Worm (Caenorhabditis elegans) whole organism, late embryonic: ENCODE measurements around the gene mct-5.

Experiments
- C08G9.2 ChIP-seq: sonication (generic microtip); optimal IDR thresholded peaks from 2 replicates; lab custom pipeline; 2016; ENCODE audit warnings: mild to moderate bottlenecking, missing genetic modification characterization, moderate library complexity, missing compliant biosample characterization
- C38D4.7 ChIP-seq: fragments of 200-800 bp; sonication (Bioruptor generic); optimal IDR thresholded peaks from 2 replicates; lab custom pipeline; 2018; ENCODE audit warnings: mild to moderate bottlenecking, missing genetic modification characterization, moderate library complexity, missing compliant biosample characterization
- F13H6.1 ChIP-seq: sonication (generic microtip); optimal IDR thresholded peaks from 2 replicates; lab custom pipeline; 2016; ENCODE audit warnings: missing genetic modification characterization, missing compliant biosample characterization
- K02D7.2 ChIP-seq: sonication (generic microtip); optimal IDR thresholded peaks from 2 replicates; lab custom pipeline; 2017; ENCODE audit warnings: mild to moderate bottlenecking, missing genetic modification characterization, missing compliant biosample characterization
- K09A11.1 ChIP-seq: sonication (generic microtip); optimal IDR thresholded peaks from 2 replicates; lab custom pipeline; 2017; ENCODE audit warnings: antibody characterized with exemption, mild to moderate bottlenecking, missing genetic modification characterization, missing compliant biosample characterization; ENCODE audit not compliant: insufficient read depth
- T23F11.4 ChIP-seq: fragments of 200-800 bp; sonication (Bioruptor generic); optimal IDR thresholded peaks from 2 replicates; lab custom pipeline; 2018; ENCODE audit warnings: mild to moderate bottlenecking, missing genetic modification characterization, missing compliant biosample characterization
- Y22D7AL.16 ChIP-seq: sonication (generic microtip); optimal IDR thresholded peaks from 2 replicates; lab custom pipeline; 2016; ENCODE audit warnings: missing genetic modification characterization, missing compliant biosample characterization
- ama-1 ChIP-seq: fragments of 150-350 bp; optimal IDR thresholded peaks from 2 replicates; lab custom pipeline; 2014
- ceh-19 ChIP-seq: fragments of 200-800 bp; sonication (Bioruptor generic); optimal IDR thresholded peaks from 2 replicates; lab custom pipeline; 2018; ENCODE audit warnings: mild to moderate bottlenecking, missing genetic modification characterization, missing compliant biosample characterization
- ceh-2 ChIP-seq: sonication (generic microtip); optimal IDR thresholded peaks from 2 replicates; lab custom pipeline; 2016; ENCODE audit warnings: missing genotype, missing genetic modification characterization, missing compliant biosample characterization
- ceh-22 ChIP-seq: sonication (generic microtip); optimal IDR thresholded peaks from 2 replicates; lab custom pipeline; 2017; ENCODE audit warnings: missing biosample characterization, missing genetic modification characterization
- ceh-24 ChIP-seq: sonication (generic microtip); optimal IDR thresholded peaks from 2 replicates; lab custom pipeline; 2016; ENCODE audit warnings: mild to moderate bottlenecking, missing genetic modification characterization, missing compliant biosample characterization
- ceh-45 ChIP-seq: fragments of 200-800 bp; sonication (Bioruptor generic); IDR thresholded peaks from 2 replicates; pipeline ENCODE4 v1.3.6; 2022; ENCODE audit warnings: missing genetic modification reagents, missing genetic modification characterization, missing compliant biosample characterization
- ceh-6 ChIP-seq: fragments of 200-800 bp; sonication (Bioruptor generic); optimal IDR thresholded peaks from 2 replicates; lab custom pipeline; 2018; ENCODE audit warnings: mild to moderate bottlenecking, missing genetic modification characterization, missing compliant biosample characterization
- ceh-9 ChIP-seq: sonication (generic microtip); optimal IDR thresholded peaks from 2 replicates; lab custom pipeline; 2016; ENCODE audit warnings: mild to moderate bottlenecking, missing genetic modification characterization, inconsistent platforms, missing compliant biosample characterization
- dmd-4 ChIP-seq: sonication (generic microtip); optimal IDR thresholded peaks from 2 replicates; lab custom pipeline; 2016; ENCODE audit warnings: borderline replicate concordance, missing genetic modification characterization, missing compliant biosample characterization
- elt-2 ChIP-seq: sonication (generic microtip); optimal IDR thresholded peaks from 2 replicates; lab custom pipeline; 2016; ENCODE audit warnings: missing genetic modification reagents, missing genetic modification characterization, missing compliant biosample characterization
- elt-4 ChIP-seq: sonication (generic microtip); optimal IDR thresholded peaks from 2 replicates; lab custom pipeline; 2016; ENCODE audit warnings: missing genetic modification characterization, missing compliant biosample characterization
- eyg-1 ChIP-seq: sonication (generic microtip); optimal IDR thresholded peaks from 2 replicates; lab custom pipeline; 2016; ENCODE audit warnings: missing genotype, missing genetic modification characterization, missing compliant biosample characterization
- fax-1 ChIP-seq: sonication (generic microtip); optimal IDR thresholded peaks from 2 replicates; lab custom pipeline; 2016; ENCODE audit warnings: missing genotype, missing genetic modification characterization, missing compliant biosample characterization
- fkh-10 ChIP-seq: fragments of 150-350 bp; optimal IDR thresholded peaks from 2 replicates; lab custom pipeline; 2014; ENCODE audit warnings: missing biosample characterization, missing genetic modification reagents, missing genetic modification characterization
- fkh-6 ChIP-seq: sonication (generic microtip); optimal IDR thresholded peaks from 2 replicates; lab custom pipeline; 2016; ENCODE audit warnings: missing genetic modification characterization, missing compliant biosample characterization
- hlh-13 ChIP-seq: fragments of 200-800 bp; sonication (Bioruptor generic); optimal IDR thresholded peaks from 2 replicates; lab custom pipeline; 2018; ENCODE audit warnings: mild to moderate bottlenecking, missing genetic modification characterization, missing compliant biosample characterization
- hlh-15 ChIP-seq: sonication (generic microtip); optimal IDR thresholded peaks from 2 replicates; lab custom pipeline; 2016; ENCODE audit warnings: missing genetic modification characterization, missing compliant biosample characterization
- hlh-30 ChIP-seq: sonication (generic microtip); optimal IDR thresholded peaks from 2 replicates; lab custom pipeline; 2017; ENCODE audit warnings: antibody characterized with exemption, missing genetic modification characterization, missing compliant biosample characterization; ENCODE audit not compliant: insufficient read depth
- hlh-6 ChIP-seq: sonication (generic microtip); optimal IDR thresholded peaks from 2 replicates; lab custom pipeline; 2016; ENCODE audit warnings: missing genotype, missing genetic modification characterization, missing compliant biosample characterization
- hlh-8 ChIP-seq: sonication (generic microtip); optimal IDR thresholded peaks from 2 replicates; lab custom pipeline; 2016; ENCODE audit warnings: missing genotype, missing genetic modification characterization, missing compliant biosample characterization
- lim-6 ChIP-seq: sonication (generic microtip); optimal IDR thresholded peaks from 2 replicates; lab custom pipeline; 2016; ENCODE audit warnings: missing genetic modification characterization, missing compliant biosample characterization
- madf-2 ChIP-seq: sonication (generic microtip); optimal IDR thresholded peaks from 2 replicates; lab custom pipeline; 2017; ENCODE audit warnings: missing genetic modification characterization, missing compliant biosample characterization
- mec-3 ChIP-seq: sonication (generic microtip); optimal IDR thresholded peaks from 2 replicates; lab custom pipeline; 2016; ENCODE audit warnings: borderline replicate concordance, missing genetic modification characterization, missing compliant biosample characterization
- nfya-1 ChIP-seq: sonication (generic microtip); optimal IDR thresholded peaks from 2 replicates; lab custom pipeline; 2017; ENCODE audit warnings: missing genetic modification characterization, mild to moderate bottlenecking, missing compliant biosample characterization, antibody characterized with exemption, moderate library complexity
- nhr-11 ChIP-seq: fragments of 150-350 bp; optimal IDR thresholded peaks from 2 replicates; lab custom pipeline; 2014; ENCODE audit warnings: missing biosample characterization, missing genetic modification characterization
- nhr-232 ChIP-seq: sonication (generic microtip); optimal IDR thresholded peaks from 2 replicates; lab custom pipeline; 2016; ENCODE audit warnings: missing genetic modification characterization, missing compliant biosample characterization
- odd-2 ChIP-seq: sonication (generic microtip); optimal IDR thresholded peaks from 2 replicates; lab custom pipeline; 2017; ENCODE audit warnings: antibody characterized with exemption, mild to moderate bottlenecking, missing genetic modification characterization, missing compliant biosample characterization
- pag-3 ChIP-seq: sonication (generic microtip); optimal IDR thresholded peaks from 2 replicates; lab custom pipeline; 2016; ENCODE audit warnings: missing compliant biosample characterization, missing genetic modification characterization, borderline replicate concordance
- pat-9 ChIP-seq: fragments of 200-800 bp; sonication (Bioruptor generic); optimal IDR thresholded peaks from 2 replicates; lab custom pipeline; 2018; ENCODE audit warnings: mild to moderate bottlenecking, missing genetic modification characterization, moderate library complexity, missing compliant biosample characterization
- pax-1 ChIP-seq: fragments of 150-350 bp; optimal IDR thresholded peaks from 2 replicates; lab custom pipeline; 2014; ENCODE audit warnings: missing biosample characterization, missing genetic modification characterization
- pha-2 ChIP-seq: sonication (generic microtip); optimal IDR thresholded peaks from 2 replicates; lab custom pipeline; 2017; ENCODE audit warnings: mild to moderate bottlenecking, missing genetic modification characterization, missing compliant biosample characterization
- pha-4 ChIP-seq: fragments of 150-350 bp; optimal IDR thresholded peaks from 2 replicates; lab custom pipeline; 2018; ENCODE audit warnings: missing biosample characterization, missing genetic modification reagents, missing genetic modification characterization
- pros-1 ChIP-seq: fragments of 150-350 bp; optimal IDR thresholded peaks from 2 replicates; lab custom pipeline; 2014; ENCODE audit warnings: missing biosample characterization, missing genetic modification reagents, missing genetic modification characterization
- ref-2 ChIP-seq: sonication (generic microtip); optimal IDR thresholded peaks from 2 replicates; lab custom pipeline; 2016; ENCODE audit warnings: missing genetic modification characterization, missing compliant biosample characterization
- rnt-1 ChIP-seq: sonication (generic microtip); optimal IDR thresholded peaks from 2 replicates; lab custom pipeline; 2016; ENCODE audit warnings: missing genetic modification characterization, missing compliant biosample characterization
- sdc-2 ChIP-seq: sonication (generic microtip); optimal IDR thresholded peaks from 2 replicates; lab custom pipeline; 2016; ENCODE audit warnings: missing genotype, missing genetic modification characterization, missing compliant biosample characterization
- sox-2 ChIP-seq: fragments of 200-800 bp; sonication (Bioruptor generic); IDR thresholded peaks from 2 replicates; pipeline ENCODE4 v1.3.6; 2022; ENCODE audit warnings: missing genetic modification reagents, missing genetic modification characterization, missing compliant biosample characterization
- sox-4 ChIP-seq: sonication (generic microtip); optimal IDR thresholded peaks from 2 replicates; lab custom pipeline; 2017; ENCODE audit warnings: mild to moderate bottlenecking, missing genetic modification characterization, inconsistent platforms, missing compliant biosample characterization
- syd-9 ChIP-seq: sonication (generic microtip); optimal IDR thresholded peaks from 2 replicates; lab custom pipeline; 2016; ENCODE audit warnings: mild to moderate bottlenecking, missing genetic modification characterization, moderate library complexity, missing compliant biosample characterization
- tbx-2 ChIP-seq: sonication (generic microtip); optimal IDR thresholded peaks from 2 replicates; lab custom pipeline; 2016; ENCODE audit warnings: missing genetic modification characterization, missing compliant biosample characterization
- tbx-7 ChIP-seq: sonication (generic microtip); optimal IDR thresholded peaks from 2 replicates; lab custom pipeline; 2016; ENCODE audit warnings: missing genotype, missing genetic modification characterization, missing compliant biosample characterization
- unc-55 ChIP-seq: sonication (generic microtip); optimal IDR thresholded peaks from 2 replicates; lab custom pipeline; 2017; ENCODE audit warnings: missing biosample characterization, missing genetic modification reagents, missing genetic modification characterization
- zip-5 ChIP-seq: sonication (generic microtip); optimal IDR thresholded peaks from 2 replicates; lab custom pipeline; 2016; ENCODE audit warnings: missing genetic modification characterization, missing compliant biosample characterization
- ztf-16 ChIP-seq: sonication (generic microtip); optimal IDR thresholded peaks from 2 replicates; lab custom pipeline; 2017; ENCODE audit warnings: missing genetic modification characterization, missing compliant biosample characterization

mct-5 gene

ce11 chrII:7104794-7105613 is 6.6 kb upstream of the mct-5 start, which contains the start of the genes farl-11 and rpl-33 (continued):
- TF ChIP-seq pax-1 (tag; lab: Kevin White, UChicago) (peak; percentile 19), tbx-7 (no peak), ztf-16 (tag; lab: Kevin White, UChicago) (no peak), hlh-6 (tag; lab: Kevin White, UChicago) (no peak), elt-2 (tag; lab: Kevin White, UChicago) (peak; percentile 42), pat-9 (tag; lab: Kevin White, UChicago) (no peak), hlh-8 (tag; lab: Kevin White, UChicago) (no peak), fkh-10 (no peak), sox-2 (GFP tag; lab: Robert Waterston, UW) (no peak), pha-4 (tag; lab: Kevin White, UChicago) (no peak), ama-1 (lab: Kevin White, UChicago) (no peak), tbx-2 (tag; lab: Kevin White, UChicago) (peak; percentile 52), madf-2 (tag; lab: Kevin White, UChicago) (no peak), nfya-1 (tag; lab: Kevin White, UChicago) (peak; percentile 73), syd-9 (no peak), K02D7.2 (tag; lab: Kevin White, UChicago) (no peak), Y22D7AL.16 (no peak), eyg-1 (tag; lab: Kevin White, UChicago) (no peak), fax-1 (no peak), sox-4 (tag; lab: Kevin White, UChicago) (no peak), nhr-232 (no peak), odd-2 (tag; lab: Kevin White, UChicago) (no peak), F13H6.1 (tag; lab: Kevin White, UChicago) (no peak), ceh-6 (GFP tag; lab: Kevin White, UChicago) (no peak), dmd-4 (tag; lab: Kevin White, UChicago) (no peak), T23F11.4 (GFP tag; lab: Kevin White, UChicago) (no peak), ref-2 (tag; lab: Kevin White, UChicago) (peak; percentile 29), nhr-11 (no peak), hlh-13 (no peak), lim-6 (no peak), elt-4 (no peak), ceh-45 (GFP tag; lab: Robert Waterston, UW) (no peak), mec-3 (no peak), ceh-9 (tag; lab: Kevin White, UChicago) (no peak), C38D4.7 (GFP tag; lab: Kevin White, UChicago) (no peak), pros-1 (tag; lab: Kevin White, UChicago) (no peak), ceh-2 (tag; lab: Kevin White, UChicago) (no peak), C08G9.2 (no peak), ceh-19 (GFP tag; lab: Kevin White, UChicago) (no peak), fkh-6 (tag; lab: Kevin White, UChicago) (no peak), pha-2 (tag; lab: Kevin White, UChicago) (no peak), rnt-1 (tag; lab: Kevin White, UChicago) (peak; percentile 19), sdc-2 (tag; lab: Kevin White, UChicago) (no peak), hlh-30 (tag; lab: Kevin White, UChicago) (no peak), K09A11.1 (tag; lab: Kevin White, UChicago) (no peak), pag-3 (no peak), zip-5 (no peak), hlh-15 (tag; lab: Kevin White, UChicago) (no peak), ceh-22 (tag; lab: Kevin White, UChicago) (no peak), ceh-24 (tag; lab: Kevin White, UChicago) (no peak), unc-55 (GFP tag; lab: Kevin White, UChicago) (peak; percentile 38)
